Worm (Caenorhabditis elegans) whole organism, midembryonic: ENCODE data around the gene clc-10.

Experiments
- T22C8.4 ChIP-seq: fragments of 200-800 bp; sonication (Bioruptor generic); IDR thresholded peaks from 2 replicates; pipeline ENCODE4 v1.3.6; 2022; ENCODE audit warnings: missing genetic modification characterization, missing compliant biosample characterization
- cog-1 ChIP-seq: sonication (generic microtip); optimal IDR thresholded peaks from 2 replicates; lab custom pipeline; 2016; ENCODE audit warnings: missing genetic modification characterization, missing compliant biosample characterization
- flt-1 ChIP-seq: fragments of 200-800 bp; sonication (Bioruptor generic); IDR thresholded peaks from 2 replicates; pipeline ENCODE4 v1.3.6; 2022; ENCODE audit warnings: missing genetic modification characterization, missing compliant biosample characterization
- klf-2 ChIP-seq: fragments of 200-800 bp; sonication (Bioruptor generic); conservative IDR thresholded peaks from 2 replicates; pipeline ENCODE4 v1.3.6; 2022; ENCODE audit warnings: missing genetic modification reagents, missing genetic modification characterization, missing compliant biosample characterization
- med-1 ChIP-seq: sonication (generic microtip); optimal IDR thresholded peaks from 2 replicates; lab custom pipeline; 2017; ENCODE audit warnings: missing genetic modification characterization, mild to moderate bottlenecking, missing compliant biosample characterization, antibody characterized with exemption, missing genetic modification reagents; ENCODE audit not compliant: insufficient read depth
- ref-1 ChIP-seq: fragments of 200-800 bp; sonication (Bioruptor generic); conservative IDR thresholded peaks from 2 replicates; pipeline ENCODE4 v1.3.6; 2022; ENCODE audit warnings: missing genetic modification reagents, missing genetic modification characterization, missing compliant biosample characterization
- tab-1 ChIP-seq: fragments of 200-800 bp; sonication (Bioruptor generic); IDR thresholded peaks from 2 replicates; pipeline ENCODE4 v1.3.6; 2022; ENCODE audit warnings: missing genetic modification characterization, missing compliant biosample characterization
- ztf-23 ChIP-seq: fragments of 200-800 bp; sonication (Bioruptor generic); IDR thresholded peaks from 2 replicates; pipeline ENCODE4 v1.3.6; 2022; ENCODE audit warnings: missing genetic modification reagents, missing genetic modification characterization, missing compliant biosample characterization
- ztf-29 ChIP-seq: fragments of 200-800 bp; sonication (Bioruptor generic); IDR thresholded peaks from 2 replicates; pipeline ENCODE4 v1.3.6; 2022; ENCODE audit warnings: missing genetic modification reagents, missing genetic modification characterization, missing compliant biosample characterization

Gene clc-10

DNA sequence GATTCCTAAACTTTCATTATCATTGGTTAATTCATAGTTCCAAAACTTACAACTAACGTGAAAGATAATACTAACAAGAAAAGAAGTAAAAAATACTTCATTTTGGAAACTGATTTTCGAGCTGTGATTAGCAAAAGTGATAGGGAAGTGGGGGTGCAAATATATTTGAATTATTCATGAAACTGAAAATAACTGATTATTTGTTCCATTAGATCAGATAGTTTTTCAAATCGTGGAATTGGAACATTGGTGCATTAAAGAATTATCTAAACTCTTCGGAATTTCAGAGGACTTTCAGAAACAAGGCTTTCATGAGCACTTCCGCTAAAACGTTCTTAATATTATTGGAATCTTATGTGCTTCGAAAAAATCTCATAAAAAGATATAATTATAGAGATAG is 1.2 kb upstream of the clc-10 start, which contains the start of gene F40H6.5:
Gene F40H6.5 (minus strand): TSS at position 101 of the 400 bp plus-strand sequence.
- no peak for TF ChIP-seq ztf-29
- TF ChIP-seq cog-1 (tag; lab: Kevin White, UChicago), result no peak
- TF ChIP-seq klf-2 (GFP tag; lab: Robert Waterston, UW), result no peak
- no peak for TF ChIP-seq ztf-23 (GFP tag; lab: Robert Waterston, UW)
- no peak for TF ChIP-seq flt-1 (GFP tag; lab: Robert Waterston, UW)
- TF ChIP-seq tab-1 (GFP tag; lab: Robert Waterston, UW), result no peak
- no peak for TF ChIP-seq ref-1
- TF ChIP-seq med-1, result no peak
- no peak for TF ChIP-seq T22C8.4 (GFP tag; lab: Robert Waterston, UW)

DNA sequence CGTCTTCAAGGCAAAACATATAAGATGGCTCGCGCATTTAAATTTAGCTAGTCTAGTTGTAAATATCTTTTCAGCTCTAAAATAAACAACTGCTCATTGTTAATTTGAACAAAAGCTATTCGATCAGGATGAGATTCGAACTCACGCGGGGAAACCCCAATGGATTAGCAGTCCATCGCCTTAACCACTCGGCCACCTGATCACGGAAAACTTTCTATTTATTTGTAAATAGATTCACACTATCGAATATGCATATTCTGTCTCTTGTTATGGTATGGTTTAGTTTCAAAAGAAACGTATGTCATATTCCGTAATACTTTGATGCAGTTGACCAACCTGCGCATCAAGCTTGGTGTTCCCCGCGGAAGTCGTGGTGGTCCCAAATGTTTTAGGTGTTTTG is 691 bp upstream of the clc-10 start:
- TF ChIP-seq ref-1, result no peak
- TF ChIP-seq ztf-23 (GFP tag; lab: Robert Waterston, UW), result no peak
- no peak for TF ChIP-seq flt-1 (GFP tag; lab: Robert Waterston, UW)
- no peak for TF ChIP-seq med-1

DNA sequence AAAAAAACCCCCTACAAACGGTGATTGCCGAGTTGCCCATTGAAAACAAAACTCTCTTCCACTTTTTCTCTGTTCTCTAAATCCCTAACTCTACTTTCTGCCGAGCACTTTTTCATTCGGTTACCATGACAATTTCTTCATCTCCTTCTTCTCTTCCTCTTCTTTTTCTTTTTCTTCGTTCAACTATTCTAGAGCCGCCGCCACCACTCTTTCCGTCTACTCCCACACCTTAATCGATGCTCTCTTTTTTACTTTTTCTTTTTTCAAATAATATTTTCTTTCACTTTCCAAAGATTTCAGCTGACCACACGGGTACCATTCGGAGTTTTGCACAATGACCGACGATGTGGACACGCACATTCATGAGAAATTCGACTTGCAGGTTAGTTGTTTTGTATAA is 10.7 kb downstream of the clc-10 start, which contains the start of gene mapk-15:
Gene mapk-15 (plus strand): TSS at position 301 of the 400 bp plus-strand sequence.
- TF ChIP-seq klf-2 (GFP tag; lab: Robert Waterston, UW) (no peak), flt-1 (GFP tag; lab: Robert Waterston, UW) (no peak), ztf-29 (no peak), med-1 (no peak), ztf-23 (GFP tag; lab: Robert Waterston, UW) (no peak), T22C8.4 (GFP tag; lab: Robert Waterston, UW) (no peak), tab-1 (GFP tag; lab: Robert Waterston, UW) (no peak), ref-1 (no peak), cog-1 (tag; lab: Kevin White, UChicago) (no peak)

DNA sequence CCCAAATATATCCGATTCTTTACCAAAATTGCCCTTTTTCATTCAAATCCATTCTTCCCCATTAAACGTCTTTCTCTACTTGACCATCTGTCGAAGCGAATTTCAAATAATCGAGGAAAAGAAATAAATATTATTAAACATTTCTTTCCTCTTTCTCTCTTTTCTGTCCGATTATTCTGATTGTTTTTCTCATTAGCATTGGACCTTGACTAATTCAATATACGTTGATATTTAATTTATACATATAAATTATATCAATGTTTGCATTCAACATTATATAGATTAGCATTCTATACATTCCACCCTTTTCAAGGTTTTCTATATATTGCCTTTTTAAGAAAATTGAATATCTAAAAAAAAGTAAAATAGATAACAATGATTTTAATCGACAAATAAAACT is 16.1 kb downstream of the clc-10 start:
- TF ChIP-seq T22C8.4 (GFP tag; lab: Robert Waterston, UW), result no peak
- no peak for TF ChIP-seq med-1
- TF ChIP-seq ztf-23 (GFP tag; lab: Robert Waterston, UW), result no peak
- TF ChIP-seq cog-1 (tag; lab: Kevin White, UChicago), result no peak
- no peak for TF ChIP-seq ref-1
- no peak for TF ChIP-seq ztf-29
- TF ChIP-seq tab-1 (GFP tag; lab: Robert Waterston, UW), result no peak
- TF ChIP-seq flt-1 (GFP tag; lab: Robert Waterston, UW), result no peak
- TF ChIP-seq klf-2 (GFP tag; lab: Robert Waterston, UW), result no peak

DNA sequence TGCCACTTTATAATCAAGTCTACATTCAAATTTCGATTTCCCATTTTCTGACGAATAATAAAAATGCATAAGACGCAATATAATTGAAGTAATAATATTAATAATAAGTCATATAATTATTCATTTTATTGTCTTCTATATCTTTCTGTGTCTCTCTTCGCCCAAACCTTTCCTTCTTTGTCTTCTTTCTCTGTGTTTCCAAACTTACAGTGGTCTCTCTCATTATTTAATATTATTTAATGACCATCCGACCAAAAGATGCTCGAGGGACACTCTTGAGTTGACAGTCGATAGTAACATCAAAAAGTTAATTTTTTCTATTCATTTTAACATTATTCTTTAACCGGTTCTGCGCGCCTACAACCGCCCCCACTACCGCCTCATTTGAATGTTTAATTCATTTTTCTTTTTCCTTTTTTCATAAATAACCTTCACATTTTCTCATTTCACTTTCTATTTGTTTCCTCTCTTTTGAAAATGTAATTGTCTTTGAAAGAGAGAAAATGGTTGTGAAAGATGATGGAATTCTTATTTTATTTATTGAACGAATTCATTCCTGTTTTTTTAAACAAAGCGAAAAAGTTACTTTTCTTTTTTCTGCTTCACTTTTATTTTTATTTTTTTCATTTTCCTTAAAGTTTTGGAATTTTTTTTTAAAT is 16.9 kb downstream of the clc-10 start:
- TF ChIP-seq cog-1 (tag; lab: Kevin White, UChicago), result peak; percentile 8
- TF ChIP-seq ref-1, result no peak

DNA sequence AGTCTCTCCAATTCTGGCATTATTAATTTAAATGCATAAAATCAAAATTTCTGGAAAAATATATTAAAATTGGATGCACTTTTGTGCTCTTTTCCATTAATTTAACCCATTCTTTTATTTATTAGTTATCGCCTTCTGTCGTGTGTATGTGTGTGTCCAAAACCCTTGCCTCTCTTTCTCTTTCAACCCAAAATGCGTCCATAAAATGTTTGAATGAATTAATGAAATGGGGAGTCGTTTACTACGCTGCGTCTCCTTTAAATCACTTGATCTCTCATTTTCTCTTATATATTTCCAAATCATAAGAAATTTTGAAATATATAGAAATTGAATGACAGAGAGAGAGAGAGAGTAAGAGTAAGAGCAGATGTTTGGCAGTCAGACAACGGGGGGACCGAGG is 21.1 kb downstream of the clc-10 start:
- no peak for TF ChIP-seq med-1
- TF ChIP-seq cog-1 (tag; lab: Kevin White, UChicago), result no peak
- TF ChIP-seq ref-1, result no peak
- TF ChIP-seq tab-1 (GFP tag; lab: Robert Waterston, UW), result no peak
- TF ChIP-seq T22C8.4 (GFP tag; lab: Robert Waterston, UW), result no peak
- TF ChIP-seq ztf-29, result no peak
- no peak for TF ChIP-seq ztf-23 (GFP tag; lab: Robert Waterston, UW)
- no peak for TF ChIP-seq flt-1 (GFP tag; lab: Robert Waterston, UW)
- no peak for TF ChIP-seq klf-2 (GFP tag; lab: Robert Waterston, UW)

DNA sequence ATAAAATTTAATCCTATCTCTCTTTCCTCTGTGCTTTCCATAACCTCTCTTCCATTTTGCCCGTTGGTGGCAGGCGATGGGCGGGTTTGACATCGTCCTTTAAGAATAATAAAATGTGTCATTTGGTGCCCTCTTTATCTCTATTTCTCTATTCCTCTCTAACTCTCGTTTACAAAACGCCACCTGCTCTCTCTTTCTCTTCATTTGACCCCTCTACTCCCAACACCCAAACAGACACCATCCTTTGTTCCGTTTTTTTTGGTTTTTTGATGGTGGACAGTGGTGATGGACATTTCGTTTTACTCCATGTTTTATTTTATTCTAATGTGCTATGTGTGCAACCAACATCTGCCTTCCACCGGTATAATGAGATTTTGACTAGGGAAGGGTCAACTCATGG is 22.0 kb downstream of the clc-10 start:
- no peak for TF ChIP-seq ztf-23 (GFP tag; lab: Robert Waterston, UW)
- 0 out of 2 replicates have a peak, but pooled peaks have one; percentile 35 for TF ChIP-seq flt-1 (GFP tag; lab: Robert Waterston, UW)

DNA sequence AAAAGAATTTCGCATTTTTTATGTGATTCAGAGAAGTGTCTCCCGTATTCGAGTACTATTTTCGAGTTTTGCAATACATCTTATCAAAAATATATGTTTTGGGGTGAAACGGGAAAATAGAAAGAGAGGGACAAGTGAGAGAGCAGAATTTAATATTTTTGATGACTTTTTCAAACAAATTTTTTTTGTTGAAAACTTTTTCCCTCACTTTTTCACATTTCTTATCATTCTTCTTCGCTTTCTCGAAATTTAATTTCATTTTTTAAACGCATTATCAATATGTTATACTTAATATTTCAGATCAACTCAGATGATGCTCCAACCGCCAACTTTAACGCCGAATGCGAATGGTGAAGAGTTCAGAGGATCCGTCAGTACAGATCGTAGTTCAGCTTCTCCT is 23.4 kb downstream of the clc-10 start, which contains the start of gene attf-4:
Gene attf-4 (plus strand): TSS at position 301 of the 400 bp plus-strand sequence.
- TF ChIP-seq ztf-23 (GFP tag; lab: Robert Waterston, UW) (no peak), T22C8.4 (GFP tag; lab: Robert Waterston, UW) (no peak), med-1 (no peak), klf-2 (GFP tag; lab: Robert Waterston, UW) (no peak), ref-1 (no peak), flt-1 (GFP tag; lab: Robert Waterston, UW) (no peak), tab-1 (GFP tag; lab: Robert Waterston, UW) (no peak), ztf-29 (no peak), cog-1 (tag; lab: Kevin White, UChicago) (no peak)

DNA sequence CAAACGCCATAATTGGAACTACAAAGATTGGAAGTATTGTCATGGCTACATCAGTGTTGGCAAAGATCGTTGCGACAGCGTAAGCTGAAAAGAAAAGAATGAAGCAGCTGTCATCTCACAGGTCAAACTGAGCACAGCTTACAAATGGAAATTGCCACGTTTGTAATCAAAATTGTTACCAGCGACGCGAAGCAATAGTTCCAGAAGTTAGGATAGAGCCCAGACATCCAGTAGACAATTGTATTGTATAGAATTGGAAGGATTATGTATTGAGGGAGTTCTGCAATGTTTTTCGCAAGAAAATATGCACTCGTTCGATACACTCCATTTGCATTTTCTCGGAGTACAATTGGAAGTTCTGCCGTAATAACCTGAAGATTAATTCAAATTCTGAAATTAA is 28.4 kb downstream of the clc-10 start:
- TF ChIP-seq T22C8.4 (GFP tag; lab: Robert Waterston, UW) (no peak), ztf-29 (no peak), klf-2 (GFP tag; lab: Robert Waterston, UW) (no peak), ref-1 (no peak), ztf-23 (GFP tag; lab: Robert Waterston, UW) (no peak), cog-1 (tag; lab: Kevin White, UChicago) (no peak), flt-1 (GFP tag; lab: Robert Waterston, UW) (no peak), med-1 (no peak), tab-1 (GFP tag; lab: Robert Waterston, UW) (no peak)

DNA sequence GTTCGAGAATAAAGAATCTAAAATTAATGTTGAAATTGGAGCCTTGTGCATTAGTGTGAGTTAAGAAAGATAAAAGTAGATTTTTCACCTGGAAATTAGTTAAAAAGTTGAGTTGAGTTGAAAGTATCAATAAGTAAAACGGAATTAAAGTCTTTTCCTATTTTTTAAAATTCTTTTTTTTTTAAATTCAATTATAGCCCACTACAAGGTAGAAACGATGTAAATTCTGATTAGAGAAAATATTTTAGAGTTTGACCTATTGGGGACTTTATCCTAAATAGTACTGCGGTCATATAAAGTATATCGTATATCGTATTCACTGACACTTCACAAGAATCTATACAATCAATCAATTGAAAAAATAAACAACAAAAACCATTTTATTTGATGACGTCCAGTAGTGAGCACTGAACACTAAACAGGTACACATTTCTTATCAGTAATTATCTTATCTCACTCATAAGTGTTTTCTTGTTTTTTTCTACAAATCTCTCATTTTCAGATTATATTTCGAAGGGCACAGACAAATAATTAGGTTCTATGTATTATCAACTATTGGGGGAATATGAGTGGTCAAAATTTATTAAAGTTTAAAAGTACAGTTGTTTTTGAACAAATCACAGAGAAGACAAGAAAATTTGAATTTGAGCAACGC is 31.0 kb downstream of the clc-10 start, which contains the start of gene wht-1:
Gene wht-1 (minus strand): TSS at position 51 of the 655 bp plus-strand sequence.
- TF ChIP-seq T22C8.4 (GFP tag; lab: Robert Waterston, UW) (no peak), cog-1 (tag; lab: Kevin White, UChicago) (no peak)
